Worm (Caenorhabditis elegans): ENCODE results near the gene F01G4.4.

ce11 chrIV:11102608-11103007 is 40.5 kb upstream of the F01G4.4 start, which contains the start of gene srlf-17:
- TF ChIP-seq nhr-237 (tag; optimal IDR thresholded peaks at IDR 0.05) (no peak), daf-12 (tag; optimal IDR thresholded peaks at IDR 0.05) (no peak)
